Worm (Caenorhabditis elegans): ENCODE data around the gene yap-1.

ce11 chrX:10650103-10650502 is 41.6 kb upstream of the yap-1 start:
- TF ChIP-seq daf-19 (GFP tag; conservative IDR thresholded peaks at IDR 0.05) = no peak
- TF ChIP-seq fkh-10 (GFP tag; optimal IDR thresholded peaks at IDR 0.05) = no peak
- no peak for TF ChIP-seq tag-97 (GFP tag; IDR thresholded peaks at IDR 0.05)
- TF ChIP-seq F10B5.3 (tag; optimal IDR thresholded peaks at IDR 0.05) = no peak
- no peak for TF ChIP-seq aha-1 (tag)
- TF ChIP-seq lsy-2 (tag; optimal IDR thresholded peaks at IDR 0.05) = no peak
